Worm (Caenorhabditis elegans): Measurements from ENCODE around the gene K08A2.2.

DNA sequence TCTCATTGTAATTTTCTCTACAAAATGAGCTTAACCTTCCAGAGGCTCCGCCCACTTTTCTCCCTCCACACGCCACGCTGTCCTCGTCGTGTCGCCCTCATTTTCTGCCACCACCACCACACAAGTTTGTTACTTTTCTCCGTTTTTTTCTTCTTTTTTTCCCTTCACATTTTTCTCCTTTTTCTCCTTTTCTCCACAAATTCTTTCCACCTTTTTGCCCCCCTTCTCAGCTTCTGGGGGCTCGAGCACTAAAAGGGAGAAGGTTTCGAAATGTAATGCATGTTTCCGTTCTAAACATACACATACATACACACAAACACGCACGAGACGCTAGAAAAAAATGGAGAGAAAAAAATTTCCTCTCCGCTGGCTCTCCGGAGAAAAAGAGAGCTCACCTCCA is 14.8 kb upstream of the K08A2.2 start, which contains the start of gene nhr-88:
- TF ChIP-seq hmbx-1 (tag; optimal IDR thresholded peaks at IDR 0.05): no peak
- no peak for TF ChIP-seq ama-1 (optimal IDR thresholded peaks at IDR 0.05)
- no peak for TF ChIP-seq F13C5.2 (tag; optimal IDR thresholded peaks at IDR 0.05)
- no peak for TF ChIP-seq hnd-1 (tag; optimal IDR thresholded peaks at IDR 0.05)
- TF ChIP-seq hmg-4 (GFP tag; optimal IDR thresholded peaks at IDR 0.05): no peak
- no peak for TF ChIP-seq scrt-1 (GFP tag; IDR thresholded peaks at IDR 0.05)
- TF ChIP-seq flt-1 (GFP tag; IDR thresholded peaks at IDR 0.05): no peak

Data from whole organism, early embryonic.